Fruit fly (Drosophila melanogaster): ENCODE data around the gene Tmem43.

- TF ChIP-seq NfI (GFP tag; optimal IDR thresholded peaks at IDR 0.05): no peak
- TF ChIP-seq croc (GFP tag; conservative IDR thresholded peaks at IDR 0.05): no peak
Observed at dm6 chr3L:7883298-7883697, 31.6 kb downstream of the Tmem43 start.
